Worm (Caenorhabditis elegans): ENCODE measurements around the gene F25G6.1.

F25G6.1 gene

DNA sequence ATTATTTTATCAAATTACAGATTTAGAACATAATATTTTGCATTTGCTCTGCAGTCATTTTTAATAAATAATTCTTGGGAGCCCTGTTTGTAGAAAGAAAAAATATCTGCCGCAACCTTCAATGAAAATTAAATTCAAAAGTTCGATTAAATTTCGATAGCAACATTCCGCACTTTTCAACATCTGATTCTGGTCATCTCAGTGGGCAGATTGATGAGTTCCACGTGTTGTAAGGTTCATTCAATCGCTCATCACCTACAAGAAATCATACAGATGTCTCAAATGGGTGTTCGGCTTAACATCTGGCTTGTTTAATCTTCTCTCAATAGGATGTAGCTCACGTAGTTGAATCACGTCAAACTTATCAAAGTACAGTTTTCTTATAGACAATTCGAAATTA, 25.1 kb downstream of the F25G6.1 start:
- TF ChIP-seq scrt-1 (GFP tag; IDR thresholded peaks at IDR 0.05) (no peak), ceh-13 (GFP tag; optimal IDR thresholded peaks at IDR 0.05) (no peak), ets-7 (tag; optimal IDR thresholded peaks at IDR 0.05) (no peak)

DNA sequence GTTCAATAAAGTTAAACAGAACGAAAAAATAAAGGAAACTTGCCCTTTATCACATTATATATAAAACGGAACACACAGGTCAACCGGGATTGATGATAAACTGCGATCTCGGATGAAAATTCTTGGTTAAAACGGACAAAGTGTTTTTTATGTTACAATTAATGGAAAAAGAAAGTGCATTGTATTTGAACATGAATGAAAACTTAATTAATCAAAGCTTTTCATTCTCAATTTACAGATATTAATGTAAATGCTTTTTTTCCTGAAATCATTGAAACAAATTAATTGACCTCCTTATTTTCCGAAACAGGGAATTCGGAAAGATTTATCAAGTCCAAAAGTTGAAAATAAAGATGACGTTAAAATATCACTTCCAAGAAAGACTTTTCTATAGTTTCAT, 26.6 kb downstream of the F25G6.1 start, which contains the start of gene F41E6.8:
Gene F41E6.8, minus strand, starts transcription at position 101 of the 400 bp plus-strand sequence.
- no peak for TF ChIP-seq flt-1 (GFP tag; IDR thresholded peaks at IDR 0.05)
- TF ChIP-seq aly-1 (tag; optimal IDR thresholded peaks at IDR 0.05) = no peak
- no peak for TF ChIP-seq ceh-13 (GFP tag; optimal IDR thresholded peaks at IDR 0.05)
- no peak for TF ChIP-seq pes-1 (GFP tag; IDR thresholded peaks at IDR 0.05)
- no peak for TF ChIP-seq tbx-11 (GFP tag; IDR thresholded peaks at IDR 0.05)
- TF ChIP-seq B0310.2 (tag; optimal IDR thresholded peaks at IDR 0.05) = no peak

DNA sequence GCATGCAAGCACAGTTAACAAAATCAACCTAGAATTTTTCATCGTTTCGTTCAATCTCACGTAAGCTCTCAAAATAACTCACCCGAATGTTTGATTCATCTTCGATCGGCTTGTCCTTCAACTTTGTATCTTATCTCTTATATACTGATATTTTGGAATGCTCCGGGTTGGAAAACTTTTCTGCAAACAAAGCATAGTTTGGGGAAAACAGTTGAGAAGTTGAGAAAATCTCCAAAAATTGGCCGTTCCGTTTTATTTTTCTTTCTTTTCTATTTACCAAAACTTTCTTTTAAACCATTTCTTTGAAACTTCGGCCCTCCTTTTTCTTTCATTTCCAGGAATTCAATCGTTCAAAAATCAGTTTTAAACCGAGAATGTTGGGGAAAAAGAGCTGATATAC, 27.8 kb downstream of the F25G6.1 start, which contains the start of gene F41E6.15:
Gene F41E6.15, minus strand, starts transcription at position 101 of the 400 bp plus-strand sequence.
- TF ChIP-seq ceh-13 (GFP tag; optimal IDR thresholded peaks at IDR 0.05) (no peak), ama-1 (optimal IDR thresholded peaks at IDR 0.05) (no peak), tra-4 (tag; optimal IDR thresholded peaks at IDR 0.05) (no peak), tbx-37 (GFP tag; conservative IDR thresholded peaks at IDR 0.05) (no peak), hmbx-1 (tag; optimal IDR thresholded peaks at IDR 0.05) (no peak), ets-7 (tag; optimal IDR thresholded peaks at IDR 0.05) (no peak)

DNA sequence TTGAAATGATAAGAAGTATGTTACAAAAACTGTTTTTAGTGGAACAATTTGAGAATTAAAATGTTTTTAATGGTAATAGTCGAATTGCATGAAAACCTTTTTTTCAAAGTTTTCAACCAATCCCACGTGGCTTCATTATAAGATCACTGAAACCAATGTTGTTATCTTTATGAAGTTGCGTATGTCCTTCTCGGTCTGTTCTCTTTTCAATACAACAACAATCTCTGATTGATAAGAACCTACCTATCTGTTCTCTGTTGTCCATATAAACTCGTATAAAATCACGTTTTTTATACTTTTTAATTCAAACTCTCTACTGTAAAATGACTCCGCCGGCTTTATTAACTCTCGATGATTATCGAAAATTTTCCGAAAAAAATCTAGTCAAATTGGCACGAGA, 28.4 kb downstream of the F25G6.1 start, which contains the start of gene F41E6.5:
Gene F41E6.5, plus strand, starts transcription at position 209 of the 400 bp plus-strand sequence.
- TF ChIP-seq flt-1 (GFP tag; IDR thresholded peaks at IDR 0.05) (no peak), tbx-11 (GFP tag; IDR thresholded peaks at IDR 0.05) (no peak), pes-1 (GFP tag; IDR thresholded peaks at IDR 0.05) (no peak), aly-1 (tag; optimal IDR thresholded peaks at IDR 0.05) (no peak), F13C5.2 (tag; optimal IDR thresholded peaks at IDR 0.05) (no peak), tbx-37 (GFP tag; conservative IDR thresholded peaks at IDR 0.05) (no peak), ceh-36 (tag; optimal IDR thresholded peaks at IDR 0.05) (no peak), hmbx-1 (tag; optimal IDR thresholded peaks at IDR 0.05) (no peak), ama-1 (optimal IDR thresholded peaks at IDR 0.05) (no peak), ets-7 (tag; optimal IDR thresholded peaks at IDR 0.05) (no peak), scrt-1 (GFP tag; IDR thresholded peaks at IDR 0.05) (no peak), B0310.2 (tag; optimal IDR thresholded peaks at IDR 0.05) (no peak), ceh-13 (GFP tag; optimal IDR thresholded peaks at IDR 0.05) (no peak), hnd-1 (tag; optimal IDR thresholded peaks at IDR 0.05) (no peak), sea-1 (GFP tag; conservative IDR thresholded peaks at IDR 0.05) (no peak), hmg-4 (GFP tag; optimal IDR thresholded peaks at IDR 0.05) (no peak), tra-4 (tag; optimal IDR thresholded peaks at IDR 0.05) (no peak)

ce11 chrV:8606099-8606696, 31.3 kb downstream of the F25G6.1 start, which contains the start of gene vps-60:
TSS of gene vps-60 (minus strand) at chrV:8606128.
- no peak for TF ChIP-seq tbx-37 (GFP tag; conservative IDR thresholded peaks at IDR 0.05)
- TF ChIP-seq ets-7 (tag; optimal IDR thresholded peaks at IDR 0.05) = peak; percentile 11
- peak; percentile 44; the same call in 1 of the 2 replicates for TF ChIP-seq flt-1 (GFP tag; IDR thresholded peaks at IDR 0.05)
- TF ChIP-seq hmg-4 (GFP tag; optimal IDR thresholded peaks at IDR 0.05) = peak; percentile 61
- no peak for TF ChIP-seq hnd-1 (tag; optimal IDR thresholded peaks at IDR 0.05)
- TF ChIP-seq F13C5.2 (tag; optimal IDR thresholded peaks at IDR 0.05) = peak; percentile 57
- TF ChIP-seq sea-1 (GFP tag; conservative IDR thresholded peaks at IDR 0.05) = peak; percentile 28; the same call in 1 of the 2 replicates

ce11 chrV:8607353-8607850, 32.5 kb downstream of the F25G6.1 start, which contains the start of gene smk-1:
TSS of gene smk-1 (plus strand) at chrV:8607800.
- no peak for TF ChIP-seq ama-1 (optimal IDR thresholded peaks at IDR 0.05)
- TF ChIP-seq flt-1 (GFP tag; IDR thresholded peaks at IDR 0.05) = no peak
- TF ChIP-seq hnd-1 (tag; optimal IDR thresholded peaks at IDR 0.05) = no peak
- no peak for TF ChIP-seq scrt-1 (GFP tag; IDR thresholded peaks at IDR 0.05)
- no peak for TF ChIP-seq B0310.2 (tag; optimal IDR thresholded peaks at IDR 0.05)
- TF ChIP-seq hmg-4 (GFP tag; optimal IDR thresholded peaks at IDR 0.05) = no peak
- TF ChIP-seq pes-1 (GFP tag; IDR thresholded peaks at IDR 0.05) = no peak
- TF ChIP-seq tbx-11 (GFP tag; IDR thresholded peaks at IDR 0.05) = no peak
- no peak for TF ChIP-seq tbx-37 (GFP tag; conservative IDR thresholded peaks at IDR 0.05)
- TF ChIP-seq hmbx-1 (tag; optimal IDR thresholded peaks at IDR 0.05) = no peak
- TF ChIP-seq ets-7 (tag; optimal IDR thresholded peaks at IDR 0.05) = no peak
- TF ChIP-seq ceh-36 (tag; optimal IDR thresholded peaks at IDR 0.05) = no peak
- no peak for TF ChIP-seq aly-1 (tag; optimal IDR thresholded peaks at IDR 0.05)
- no peak for TF ChIP-seq ceh-13 (GFP tag; optimal IDR thresholded peaks at IDR 0.05)
- TF ChIP-seq tra-4 (tag; optimal IDR thresholded peaks at IDR 0.05) = no peak
- TF ChIP-seq sea-1 (GFP tag; conservative IDR thresholded peaks at IDR 0.05) = no peak
- no peak for TF ChIP-seq F13C5.2 (tag; optimal IDR thresholded peaks at IDR 0.05)

DNA sequence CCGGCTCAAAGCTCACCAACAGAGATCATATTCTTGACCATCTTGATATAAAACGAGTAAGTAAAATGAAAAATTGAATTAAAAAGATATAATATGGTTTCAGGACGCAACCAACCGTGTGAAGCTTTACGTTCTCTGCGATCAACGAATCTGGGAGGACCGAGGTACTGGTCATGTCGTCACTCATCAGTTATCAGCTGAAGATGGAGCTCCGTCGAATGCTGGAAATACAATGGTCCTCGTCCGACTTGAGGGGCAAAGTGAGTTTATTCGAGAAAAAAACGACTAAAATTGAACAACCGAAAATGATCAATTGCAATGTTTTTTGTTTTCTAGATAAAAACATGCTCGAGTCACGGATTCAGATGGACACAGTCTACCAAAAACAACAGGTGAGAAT, 33.6 kb downstream of the F25G6.1 start:
- no peak for TF ChIP-seq tra-4 (tag; optimal IDR thresholded peaks at IDR 0.05)
- no peak for TF ChIP-seq tbx-37 (GFP tag; conservative IDR thresholded peaks at IDR 0.05)
- no peak for TF ChIP-seq pes-1 (GFP tag; IDR thresholded peaks at IDR 0.05)
- TF ChIP-seq flt-1 (GFP tag; IDR thresholded peaks at IDR 0.05) = no peak
- TF ChIP-seq ceh-36 (tag; optimal IDR thresholded peaks at IDR 0.05) = no peak
- no peak for TF ChIP-seq ceh-13 (GFP tag; optimal IDR thresholded peaks at IDR 0.05)
- no peak for TF ChIP-seq ama-1 (optimal IDR thresholded peaks at IDR 0.05)
- no peak for TF ChIP-seq hmg-4 (GFP tag; optimal IDR thresholded peaks at IDR 0.05)
- no peak for TF ChIP-seq hnd-1 (tag; optimal IDR thresholded peaks at IDR 0.05)
- no peak for TF ChIP-seq sea-1 (GFP tag; conservative IDR thresholded peaks at IDR 0.05)
- TF ChIP-seq scrt-1 (GFP tag; IDR thresholded peaks at IDR 0.05) = no peak
- no peak for TF ChIP-seq B0310.2 (tag; optimal IDR thresholded peaks at IDR 0.05)
